Fruit fly (Drosophila melanogaster) whole organism, embryonic: ENCODE data around the gene CG5498.
A peak's percentile ranks its signal among the peaks of the same experiment; 100 is the strongest.

Experiments used
- ATbp ChIP-seq: fragments of 200-800 bp; sonication (Bioruptor generic); optimal IDR thresholded peaks from 2 replicates; lab custom pipeline; 2017; ENCODE audit warnings: missing biosample characterization, mild to moderate bottlenecking, missing genetic modification characterization, missing genetic modification reagents
- B-H1 ChIP-seq: fragments of 200-800 bp; sonication (Bioruptor generic); IDR thresholded peaks from 3 replicates; pipeline ENCODE4 v1.3.6; 2022; ENCODE audit warnings: missing biosample characterization, missing genetic modification characterization
- CG11247 ChIP-seq: fragments of 200-800 bp; sonication (Bioruptor generic); IDR thresholded peaks from 2 replicates; pipeline ENCODE4 v1.3.6; 2022; ENCODE audit warnings: missing biosample characterization, missing genetic modification characterization
- CG11723 ChIP-seq: fragments of 200-800 bp; sonication (Bioruptor generic); optimal IDR thresholded peaks from 2 replicates; lab custom pipeline; 2017; ENCODE audit warnings: missing biosample characterization, mild to moderate bottlenecking, missing genetic modification characterization
- CG13296 ChIP-seq: fragments of 200-800 bp; sonication (Bioruptor generic); optimal IDR thresholded peaks from 3 replicates; lab custom pipeline; 2018; ENCODE audit warnings: missing biosample characterization, mild to moderate bottlenecking, missing genetic modification characterization
- CG13624 ChIP-seq: fragments of 200-800 bp; sonication (Bioruptor generic); optimal IDR thresholded peaks from 2 replicates; lab custom pipeline; 2016; ENCODE audit warnings: missing biosample characterization, missing genetic modification characterization
- CG14441 ChIP-seq: fragments of 200-800 bp; sonication (Bioruptor generic); IDR thresholded peaks from 2 replicates; pipeline ENCODE4 v1.3.6; 2022; ENCODE audit warnings: missing biosample characterization, missing genetic modification characterization
- CG1602 ChIP-seq: fragments of 200-800 bp; sonication (Bioruptor generic); optimal IDR thresholded peaks from 3 replicates; lab custom pipeline; 2016; ENCODE audit warnings: missing biosample characterization, missing genetic modification characterization
- CG18262 ChIP-seq: fragments of 200-800 bp; optimal IDR thresholded peaks from 3 replicates; lab custom pipeline; 2019; ENCODE audit warnings: missing biosample characterization, mild to moderate bottlenecking, missing genetic modification characterization, moderate library complexity
- CG2678 ChIP-seq: fragments of 200-800 bp; sonication (Bioruptor generic); optimal IDR thresholded peaks from 3 replicates; lab custom pipeline; 2019; ENCODE audit warnings: missing biosample characterization, mild to moderate bottlenecking, missing genetic modification characterization, moderate library complexity
- CG31441 ChIP-seq: fragments of 200-800 bp; sonication (Bioruptor generic); IDR thresholded peaks from 2 replicates; pipeline ENCODE4 v1.3.6; 2022; ENCODE audit warnings: missing biosample characterization, missing genetic modification characterization
- CG3163 ChIP-seq: fragments of 200-800 bp; sonication (Bioruptor generic); optimal IDR thresholded peaks from 3 replicates; lab custom pipeline; 2016; ENCODE audit warnings: missing biosample characterization, missing genetic modification characterization
- CG3838 ChIP-seq: fragments of 200-800 bp; sonication (Bioruptor generic); optimal IDR thresholded peaks from 3 replicates; lab custom pipeline; 2016; ENCODE audit warnings: missing biosample characterization, missing genetic modification characterization
- CG3847 ChIP-seq: fragments of 200-800 bp; sonication (Bioruptor generic); IDR thresholded peaks from 2 replicates; pipeline ENCODE4 v1.3.6; 2022; ENCODE audit warnings: missing biosample characterization, missing genetic modification characterization
- CG42726 ChIP-seq: fragments of 200-800 bp; sonication (Bioruptor generic); IDR thresholded peaks from 2 replicates; pipeline ENCODE4 v1.3.6; 2022; ENCODE audit warnings: missing biosample characterization, missing genetic modification characterization; ENCODE audit not compliant: partially characterized antibody
- CG5953 ChIP-seq: fragments of 200-800 bp; sonication (Bioruptor generic); IDR thresholded peaks from 2 replicates; pipeline ENCODE4 v1.3.6; 2022; ENCODE audit warnings: missing biosample characterization, missing genetic modification characterization
- CG6254 ChIP-seq: fragments of 200-800 bp; sonication (Bioruptor generic); optimal IDR thresholded peaks from 3 replicates; lab custom pipeline; 2017; ENCODE audit warnings: mild to moderate bottlenecking, missing biosample characterization, missing genetic modification reagents, missing genetic modification characterization
- CG6813 ChIP-seq: fragments of 200-800 bp; sonication (Bioruptor generic); optimal IDR thresholded peaks from 2 replicates; lab custom pipeline; 2017; ENCODE audit warnings: missing biosample characterization, missing genetic modification characterization, mild to moderate bottlenecking, moderate library complexity, missing genetic modification reagents
- CG7987 ChIP-seq: fragments of 200-800 bp; sonication (Bioruptor generic); optimal IDR thresholded peaks from 2 replicates; lab custom pipeline; 2018; ENCODE audit warnings: missing biosample characterization, mild to moderate bottlenecking, missing genetic modification characterization, moderate library complexity
- CG8290 ChIP-seq, 3 experiments: fragments of 200-800 bp; sonication (Bioruptor generic); optimal IDR thresholded peaks; 2 replicates each; lab custom pipeline; 2016 to 2019; ENCODE audit warnings: missing biosample characterization in 3 of 3, missing genetic modification characterization in 3 of 3, mild to moderate bottlenecking in 2 of 3, moderate library complexity in 1 of 3
- CG9727 ChIP-seq: fragments of 200-800 bp; sonication (Bioruptor generic); optimal IDR thresholded peaks from 3 replicates; lab custom pipeline; 2017; ENCODE audit warnings: missing biosample characterization, mild to moderate bottlenecking, missing genetic modification characterization
- CkIIα-i1 ChIP-seq: fragments of 200-800 bp; sonication (Bioruptor generic); IDR thresholded peaks from 2 replicates; pipeline ENCODE4 v1.3.6; 2022; ENCODE audit warnings: missing biosample characterization, missing genetic modification characterization
- D ChIP-seq, 2 experiments: fragments of 200-800 bp in 1 of 2; fragments of >200 bp in 1 of 2; sonication (Bioruptor generic) in 1 of 2; optimal IDR thresholded peaks; 2 replicates in 1 of 2; 3 replicates in 1 of 2; lab custom pipeline; 2017; ENCODE audit warnings: mild to moderate bottlenecking in 1 of 2, missing biosample characterization in 1 of 2, missing genetic modification characterization in 1 of 2, missing genetic modification reagents in 1 of 2
- D19B ChIP-seq: fragments of 200-800 bp; sonication (Bioruptor generic); optimal IDR thresholded peaks from 2 replicates; lab custom pipeline; 2017; ENCODE audit warnings: missing biosample characterization, mild to moderate bottlenecking, missing genetic modification characterization
- Dip2 ChIP-seq: fragments of 200-800 bp; sonication (Bioruptor generic); IDR thresholded peaks from 2 replicates; pipeline ENCODE4 v1.3.6; 2022; ENCODE audit warnings: missing biosample characterization, missing genetic modification characterization
- Dref ChIP-seq: fragments of 200-800 bp; sonication (Bioruptor generic); IDR thresholded peaks from 2 replicates; pipeline ENCODE4 v1.3.6; 2022; ENCODE audit warnings: missing biosample characterization, missing genetic modification characterization
- ERR ChIP-seq: fragments of 200-800 bp; sonication (Bioruptor generic); optimal IDR thresholded peaks from 2 replicates; lab custom pipeline; 2016; ENCODE audit warnings: missing biosample characterization, missing genetic modification characterization
- Fer2 ChIP-seq: fragments of 200-800 bp; sonication (Bioruptor generic); optimal IDR thresholded peaks from 2 replicates; lab custom pipeline; 2018; ENCODE audit warnings: missing biosample characterization, mild to moderate bottlenecking, missing genetic modification characterization, moderate library complexity
- HmgZ ChIP-seq: fragments of 200-800 bp; sonication (Bioruptor generic); optimal IDR thresholded peaks from 2 replicates; lab custom pipeline; 2018; ENCODE audit warnings: missing biosample characterization, mild to moderate bottlenecking, missing genetic modification characterization
- Hsf ChIP-seq: fragments of 200-800 bp; sonication (Bioruptor generic); optimal IDR thresholded peaks from 3 replicates; lab custom pipeline; 2016; ENCODE audit warnings: missing biosample characterization, missing genetic modification characterization
- Jarid2 ChIP-seq: fragments of 200-800 bp; sonication (Bioruptor generic); optimal IDR thresholded peaks from 3 replicates; lab custom pipeline; 2017; ENCODE audit warnings: mild to moderate bottlenecking, missing biosample characterization, missing genetic modification reagents, missing genetic modification characterization
- MBD-R2 ChIP-seq: fragments of 200-800 bp; sonication (Bioruptor generic); IDR thresholded peaks from 2 replicates; pipeline ENCODE4 v1.3.6; 2022; ENCODE audit warnings: missing biosample characterization, missing genetic modification characterization
- Poxn ChIP-seq: fragments of 200-800 bp; sonication (Bioruptor generic); IDR thresholded peaks from 2 replicates; pipeline ENCODE4 v1.3.6; 2022; ENCODE audit warnings: missing biosample characterization, missing genetic modification characterization
- cato ChIP-seq: fragments of 200-800 bp; sonication (Bioruptor generic); optimal IDR thresholded peaks from 2 replicates; lab custom pipeline; 2016; ENCODE audit warnings: missing biosample characterization, missing genetic modification characterization, borderline replicate concordance
- chinmo ChIP-seq: fragments of 200-800 bp; sonication (Bioruptor generic); IDR thresholded peaks from 4 replicates; pipeline ENCODE4 v1.3.6; 2022; ENCODE audit warnings: missing biosample characterization, missing genetic modification characterization; ENCODE audit not compliant: partially characterized antibody
- fd102C ChIP-seq: fragments of 200-800 bp; sonication (Bioruptor generic); optimal IDR thresholded peaks from 2 replicates; lab custom pipeline; 2018; ENCODE audit warnings: missing biosample characterization, mild to moderate bottlenecking, missing genetic modification characterization, moderate library complexity
- fru ChIP-seq: fragments of >200 bp; optimal IDR thresholded peaks from 2 replicates; lab custom pipeline; 2017
- gcm2 ChIP-seq: fragments of 200-800 bp; sonication (Bioruptor generic); optimal IDR thresholded peaks from 2 replicates; lab custom pipeline; 2016; ENCODE audit warnings: missing biosample characterization, missing genetic modification characterization
- mam ChIP-seq: fragments of 200-800 bp; sonication (Bioruptor generic); optimal IDR thresholded peaks from 3 replicates; lab custom pipeline; 2016; ENCODE audit warnings: missing biosample characterization, missing genetic modification characterization
- p53 ChIP-seq: fragments of 200-800 bp; sonication (Bioruptor generic); optimal IDR thresholded peaks from 2 replicates; lab custom pipeline; 2016; ENCODE audit warnings: missing biosample characterization, missing genetic modification characterization
- phol ChIP-seq: fragments of 200-800 bp; sonication (Bioruptor generic); optimal IDR thresholded peaks from 3 replicates; lab custom pipeline; 2018; ENCODE audit warnings: missing biosample characterization, mild to moderate bottlenecking, missing genetic modification characterization, moderate library complexity
- psq ChIP-seq: fragments of 200-800 bp; sonication (Bioruptor generic); optimal IDR thresholded peaks from 2 replicates; lab custom pipeline; 2017; ENCODE audit warnings: missing biosample characterization, missing genetic modification characterization
- sd ChIP-seq: fragments of 200-800 bp; sonication (Bioruptor generic); optimal IDR thresholded peaks from 3 replicates; lab custom pipeline; 2018; ENCODE audit warnings: missing biosample characterization, mild to moderate bottlenecking, missing genetic modification characterization, moderate library complexity
- seq ChIP-seq: fragments of 200-800 bp; sonication (Bioruptor generic); IDR thresholded peaks from 2 replicates; pipeline ENCODE4 v1.3.6; 2022; ENCODE audit warnings: missing biosample characterization, missing genetic modification characterization
- sim ChIP-seq: fragments of 200-800 bp; sonication (Bioruptor generic); IDR thresholded peaks from 2 replicates; pipeline ENCODE4 v1.3.6; 2022; ENCODE audit warnings: missing biosample characterization, missing genetic modification characterization
- vfl ChIP-seq: fragments of 200-800 bp; sonication (Bioruptor generic); optimal IDR thresholded peaks from 2 replicates; lab custom pipeline; 2016; ENCODE audit warnings: missing biosample characterization, missing genetic modification characterization
- zen2 ChIP-seq: fragments of 200-800 bp; sonication (Bioruptor generic); IDR thresholded peaks from 3 replicates; pipeline ENCODE4 v1.3.6; 2022; ENCODE audit warnings: missing biosample characterization, missing genetic modification characterization; ENCODE audit not compliant: partially characterized antibody
- zf30C ChIP-seq: fragments of 200-800 bp; sonication (Bioruptor generic); optimal IDR thresholded peaks from 3 replicates; lab custom pipeline; 2018; ENCODE audit warnings: missing biosample characterization, mild to moderate bottlenecking, missing genetic modification characterization
- zfh2 ChIP-seq: fragments of 200-800 bp; sonication (Bioruptor generic); optimal IDR thresholded peaks from 2 replicates; lab custom pipeline; 2016; ENCODE audit warnings: missing biosample characterization, missing genetic modification characterization

The CG5498 gene

dm6 chr3L:20384086-20384810 is at the start of gene CG5498, which contains the start of gene fbl (continued):
- 0 out of 2 replicates have a peak, but pooled peaks have one; percentile 15 for TF ChIP-seq CG42726
- no peak; the same call in 2 of the 3 replicates for TF ChIP-seq zen2
- TF ChIP-seq Fer2 (tag; lab: Kevin White, UChicago) = peak; percentile 61
- TF ChIP-seq CG6813 (GFP tag; lab: Kevin White, UChicago) = no peak
- peak; percentile 65 for TF ChIP-seq CG9727 (GFP tag; lab: Kevin White, UChicago)
- 0 out of 2 replicates have a peak, but pooled peaks have one; percentile 22 for TF ChIP-seq CG11247 (GFP tag; lab: Robert Waterston, UW)
- no peak for TF ChIP-seq chinmo (GFP tag; lab: Robert Waterston, UW)
- TF ChIP-seq Jarid2 (GFP tag; lab: Kevin White, UChicago) = no peak
- TF ChIP-seq CG14441 (GFP tag; lab: Robert Waterston, UW) = no peak
- no peak for TF ChIP-seq fru (lab: Kevin White, UChicago)
- no peak for TF ChIP-seq zf30C (GFP tag; lab: Kevin White, UChicago)
- no peak for TF ChIP-seq psq
- TF ChIP-seq CG3847 (GFP tag; lab: Robert Waterston, UW) = peak; percentile 56
- TF ChIP-seq gcm2 (GFP tag; lab: Kevin White, UChicago) = no peak
- no peak for TF ChIP-seq CG3163
- TF ChIP-seq CG6254 (GFP tag; lab: Kevin White, UChicago) = no peak
- peak; percentile 40 for TF ChIP-seq vfl (GFP tag; lab: Kevin White, UChicago)
- TF ChIP-seq cato = peak; percentile 47
- TF ChIP-seq Poxn (GFP tag; lab: Robert Waterston, UW) = no peak
- TF ChIP-seq ATbp (GFP tag; lab: Kevin White, UChicago) = no peak
- TF ChIP-seq Hsf (GFP tag; lab: Kevin White, UChicago) = peak; percentile 78
- no peak for TF ChIP-seq fd102C (GFP tag; lab: Kevin White, UChicago)
- no peak for TF ChIP-seq CG7987 (GFP tag; lab: Kevin White, UChicago)
- TF ChIP-seq B-H1 (GFP tag; lab: Robert Waterston, UW) = no peak; the same call in 2 of the 3 replicates
- TF ChIP-seq sd (tag; lab: Kevin White, UChicago) = peak; percentile 84
- TF ChIP-seq zfh2 (GFP tag; lab: Kevin White, UChicago) = peak; percentile 45
- TF ChIP-seq CG13624 = peak; percentile 62
- TF ChIP-seq CG18262 (tag; lab: Kevin White, UChicago) = peak; percentile 71
- TF ChIP-seq CG13296 = peak; percentile 64
- peak; percentile 63 for TF ChIP-seq Dref (GFP tag; lab: Robert Waterston, UW)
- TF ChIP-seq CG11723 = no peak
- no peak for TF ChIP-seq CG5953 (GFP tag; lab: Robert Waterston, UW)
- no peak for TF ChIP-seq sim (GFP tag; lab: Robert Waterston, UW)
- TF ChIP-seq D19B (GFP tag; lab: Kevin White, UChicago) = peak; percentile 35
- TF ChIP-seq CkIIα-i1 (GFP tag; lab: Robert Waterston, UW) = no peak
- peak; percentile 75 for TF ChIP-seq MBD-R2
- TF ChIP-seq CG1602 (GFP tag; lab: Kevin White, UChicago) = peak; percentile 64
- no peak for TF ChIP-seq CG3838
- TF ChIP-seq ERR (GFP tag; lab: Kevin White, UChicago) = peak; percentile 40
- peak; percentile 47 for TF ChIP-seq mam (GFP tag; lab: Kevin White, UChicago)
- peak; percentile 79 for TF ChIP-seq CG2678 (tag; lab: Kevin White, UChicago)
- no peak for TF ChIP-seq Dip2 (GFP tag; lab: Robert Waterston, UW)
- no peak for TF ChIP-seq p53 (GFP tag; lab: Kevin White, UChicago)
- TF ChIP-seq HmgZ (tag; lab: Kevin White, UChicago) = peak; percentile 71
- TF ChIP-seq phol = peak; percentile 74
- TF ChIP-seq CG31441 = peak; percentile 66
- no peak for TF ChIP-seq seq (GFP tag; lab: Robert Waterston, UW)
- peak; percentile 37 for TF ChIP-seq CG8290 (GFP tag; optimal IDR thresholded peaks at IDR 0.05; lab: Kevin White, UChicago)
- TF ChIP-seq CG8290 (tag; optimal IDR thresholded peaks at IDR 0.05; lab: Kevin White, UChicago) = no peak
- no peak for TF ChIP-seq D (optimal IDR thresholded peaks at IDR 0.05; lab: Kevin White, UChicago)
- peak; percentile 41 for TF ChIP-seq D (GFP tag; optimal IDR thresholded peaks at IDR 0.05; lab: Kevin White, UChicago)
